Worm (Caenorhabditis elegans) whole organism, L4 larva: Measurements from ENCODE around the gene kin-20.
A peak's percentile ranks its signal among the peaks of the same experiment; 100 is the strongest.

Experiments used
- Y5F2A.4 ChIP-seq: fragments of 200-800 bp; sonication (Bioruptor generic); optimal IDR thresholded peaks from 2 replicates; lab custom pipeline; 2018; ENCODE audit warnings: mild to moderate bottlenecking, missing genetic modification characterization, missing compliant biosample characterization
- ama-1 ChIP-seq: fragments of 150-350 bp; optimal IDR thresholded peaks from 2 replicates; lab custom pipeline; 2014; ENCODE audit warnings: inconsistent platforms, mixed read lengths
- arid-1 ChIP-seq: fragments of 200-800 bp; sonication (Bioruptor generic); conservative IDR thresholded peaks from 2 replicates; pipeline ENCODE4 v1.3.6; 2022; ENCODE audit warnings: missing genetic modification reagents, missing genetic modification characterization, missing compliant biosample characterization
- ceh-20 ChIP-seq: fragments of 200-800 bp; sonication (Bioruptor generic); IDR thresholded peaks from 2 replicates; pipeline ENCODE4 v1.3.6; 2022; ENCODE audit warnings: missing genetic modification reagents, missing genetic modification characterization, missing compliant biosample characterization
- ceh-28 ChIP-seq: fragments of 150-350 bp; optimal IDR thresholded peaks from 2 replicates; lab custom pipeline; 2014; ENCODE audit warnings: missing biosample characterization, missing genetic modification reagents, missing genetic modification characterization
- ceh-44 ChIP-seq: fragments of 200-800 bp; sonication (Bioruptor generic); IDR thresholded peaks from 2 replicates; pipeline ENCODE4 v1.3.6; 2022; ENCODE audit warnings: missing genetic modification reagents, missing genetic modification characterization, missing compliant biosample characterization
- ces-1 ChIP-seq: fragments of 150-350 bp; sonication (generic microtip); optimal IDR thresholded peaks from 4 replicates; lab custom pipeline; 2014; ENCODE audit warnings: missing biosample characterization, missing genetic modification reagents, missing genetic modification characterization
- ctbp-1 ChIP-seq: fragments of 200-800 bp; sonication (Bioruptor generic); IDR thresholded peaks from 2 replicates; pipeline ENCODE4 v1.3.6; 2022; ENCODE audit warnings: missing genetic modification reagents, missing genetic modification characterization, missing compliant biosample characterization
- daf-12 ChIP-seq: fragments of 150-350 bp; optimal IDR thresholded peaks from 2 replicates; lab custom pipeline; 2014; ENCODE audit warnings: missing biosample characterization, missing genetic modification reagents, missing genetic modification characterization
- dmd-6 ChIP-seq: fragments of 200-800 bp; sonication (Bioruptor generic); IDR thresholded peaks from 2 replicates; pipeline ENCODE4 v1.3.6; 2022; ENCODE audit warnings: missing genetic modification reagents, missing genetic modification characterization, missing compliant biosample characterization
- dmd-8 ChIP-seq: fragments of 200-800 bp; sonication (Bioruptor generic); IDR thresholded peaks from 2 replicates; pipeline ENCODE4 v1.3.6; 2022; ENCODE audit warnings: missing genetic modification characterization, missing compliant biosample characterization
- dmd-9 ChIP-seq: fragments of 200-800 bp; sonication (Bioruptor generic); IDR thresholded peaks from 2 replicates; pipeline ENCODE4 v1.3.6; 2022; ENCODE audit warnings: missing genetic modification reagents, missing genetic modification characterization, missing compliant biosample characterization
- dpl-1 ChIP-seq: fragments of 150-350 bp; optimal IDR thresholded peaks from 2 replicates; lab custom pipeline; 2014; ENCODE audit warnings: missing biosample characterization, missing genetic modification reagents, missing genetic modification characterization
- dve-1 ChIP-seq: sonication (generic microtip); optimal IDR thresholded peaks from 2 replicates; lab custom pipeline; 2017; ENCODE audit warnings: antibody characterized with exemption, mild to moderate bottlenecking, missing genetic modification characterization, missing compliant biosample characterization; ENCODE audit not compliant: insufficient read depth
- egl-27 ChIP-seq: sonication (generic microtip); optimal IDR thresholded peaks from 3 replicates; lab custom pipeline; 2017; ENCODE audit warnings: missing biosample characterization, missing genetic modification reagents, missing genetic modification characterization
- fkh-10 ChIP-seq: fragments of 150-350 bp; optimal IDR thresholded peaks from 2 replicates; lab custom pipeline; 2014; ENCODE audit warnings: missing biosample characterization, missing genetic modification reagents, missing genetic modification characterization
- hif-1 ChIP-seq, 2 experiments: sonication (generic microtip); optimal IDR thresholded peaks; 2 replicates each; lab custom pipeline; 2016 to 2017; ENCODE audit warnings: missing compliant biosample characterization in 2 of 2, missing genetic modification characterization in 2 of 2, missing genetic modification reagents in 2 of 2, missing genotype in 2 of 2, mild to moderate bottlenecking in 1 of 2
- hlh-11 ChIP-seq: fragments of 200-800 bp; sonication (Bioruptor generic); optimal IDR thresholded peaks from 2 replicates; lab custom pipeline; 2018; ENCODE audit warnings: mild to moderate bottlenecking, missing genetic modification characterization, missing compliant biosample characterization
- hlh-30 ChIP-seq: sonication (generic microtip); optimal IDR thresholded peaks from 2 replicates; lab custom pipeline; 2017; ENCODE audit warnings: antibody characterized with exemption, mild to moderate bottlenecking, missing genetic modification characterization, missing compliant biosample characterization; ENCODE audit not compliant: insufficient read depth
- hmg-1.1 ChIP-seq: fragments of 200-800 bp; sonication (Bioruptor generic); IDR thresholded peaks from 2 replicates; pipeline ENCODE4 v1.3.6; 2022; ENCODE audit warnings: missing genetic modification reagents, missing genetic modification characterization, missing compliant biosample characterization
- lsy-2 ChIP-seq, 2 experiments: fragments of 150-350 bp in 1 of 2; sonication (generic microtip) in 1 of 2; optimal IDR thresholded peaks; 2 replicates each; lab custom pipeline; 2014 to 2017; ENCODE audit warnings: missing biosample characterization in 2 of 2, missing genetic modification characterization in 2 of 2
- madf-9 ChIP-seq: fragments of 200-800 bp; sonication (Bioruptor generic); conservative IDR thresholded peaks from 2 replicates; pipeline ENCODE4 v1.3.6; 2022; ENCODE audit warnings: missing genetic modification reagents, missing genetic modification characterization, missing compliant biosample characterization
- mdl-1 ChIP-seq, 2 experiments: fragments of 150-350 bp in 1 of 2; sonication (generic microtip) in 1 of 2; optimal IDR thresholded peaks; 2 replicates each; lab custom pipeline; 2014 to 2017; ENCODE audit warnings: missing biosample characterization in 2 of 2, missing genetic modification characterization in 2 of 2
- mep-1 ChIP-seq: fragments of 150-350 bp; sonication (generic microtip); optimal IDR thresholded peaks from 3 replicates; lab custom pipeline; 2014; ENCODE audit warnings: missing biosample characterization, missing genetic modification characterization
- mes-2 ChIP-seq: sonication (generic microtip); optimal IDR thresholded peaks from 2 replicates; lab custom pipeline; 2016; ENCODE audit warnings: missing genotype, mild to moderate bottlenecking, missing genetic modification characterization, missing compliant biosample characterization; ENCODE audit not compliant: poor library complexity, severe bottlenecking
- mxl-3 ChIP-seq: fragments of 200-800 bp; sonication (Bioruptor generic); optimal IDR thresholded peaks from 2 replicates; lab custom pipeline; 2018; ENCODE audit warnings: mild to moderate bottlenecking, missing genetic modification characterization, missing compliant biosample characterization
- nhr-102 ChIP-seq: sonication (generic microtip); optimal IDR thresholded peaks from 2 replicates; lab custom pipeline; 2016; ENCODE audit warnings: mild to moderate bottlenecking, missing genetic modification characterization, moderate library complexity, missing compliant biosample characterization
- nhr-11 ChIP-seq: fragments of 150-350 bp; optimal IDR thresholded peaks from 2 replicates; lab custom pipeline; 2014; ENCODE audit warnings: missing biosample characterization, missing genetic modification characterization
- nhr-237 ChIP-seq: sonication (generic microtip); optimal IDR thresholded peaks from 2 replicates; lab custom pipeline; 2017; ENCODE audit warnings: missing biosample characterization, missing genetic modification characterization
- nhr-25 ChIP-seq: sonication (generic microtip); optimal IDR thresholded peaks from 2 replicates; lab custom pipeline; 2017; ENCODE audit warnings: missing genetic modification characterization, mild to moderate bottlenecking, missing compliant biosample characterization, antibody characterized with exemption, moderate library complexity, borderline replicate concordance; ENCODE audit not compliant: insufficient read depth
- nhr-28 ChIP-seq: fragments of 150-350 bp; optimal IDR thresholded peaks from 2 replicates; lab custom pipeline; 2014; ENCODE audit warnings: missing biosample characterization, missing genetic modification characterization
- nhr-48 ChIP-seq: sonication (generic microtip); optimal IDR thresholded peaks from 2 replicates; lab custom pipeline; 2016; ENCODE audit warnings: mild to moderate bottlenecking, missing genetic modification characterization, missing compliant biosample characterization
- nhr-6 ChIP-seq: fragments of 150-350 bp; optimal IDR thresholded peaks from 2 replicates; lab custom pipeline; 2014; ENCODE audit warnings: missing biosample characterization, missing genetic modification characterization
- nhr-76 ChIP-seq: fragments of 150-350 bp; optimal IDR thresholded peaks from 2 replicates; lab custom pipeline; 2014; ENCODE audit warnings: missing biosample characterization, missing genetic modification characterization
- nhr-77 ChIP-seq: fragments of 150-350 bp; optimal IDR thresholded peaks from 2 replicates; lab custom pipeline; 2014; ENCODE audit warnings: missing biosample characterization, missing genetic modification characterization
- pha-4 ChIP-seq, 2 experiments: fragments of 150-350 bp in 1 of 2; fragments of 200-800 bp in 1 of 2; sonication (Bioruptor generic) in 1 of 2; IDR thresholded peaks in 1 of 2; optimal IDR thresholded peaks in 1 of 2; 2 replicates each; pipeline versions ENCODE4 v1.3.6 to Lab custom; 2014 to 2022; ENCODE audit warnings: missing genetic modification characterization in 2 of 2, missing genetic modification reagents in 2 of 2, missing biosample characterization in 1 of 2, missing compliant biosample characterization in 1 of 2
- rbr-2 ChIP-seq: sonication (generic microtip); optimal IDR thresholded peaks from 2 replicates; lab custom pipeline; 2016; ENCODE audit warnings: missing genotype, missing genetic modification characterization, missing compliant biosample characterization
- set-16 ChIP-seq: fragments of 200-800 bp; sonication (Bioruptor generic); IDR thresholded peaks from 2 replicates; pipeline ENCODE4 v1.3.6; 2022; ENCODE audit warnings: missing genetic modification reagents, missing genetic modification characterization, missing compliant biosample characterization
- snpc-1.2 ChIP-seq: fragments of 200-800 bp; sonication (Bioruptor generic); IDR thresholded peaks from 2 replicates; pipeline ENCODE4 v1.3.6; 2022; ENCODE audit warnings: missing genetic modification reagents, missing genetic modification characterization, missing compliant biosample characterization
- spr-1 ChIP-seq: sonication (generic microtip); optimal IDR thresholded peaks from 2 replicates; lab custom pipeline; 2016; ENCODE audit warnings: mild to moderate bottlenecking, missing genetic modification characterization, missing compliant biosample characterization
- unc-62 ChIP-seq, 3 experiments: fragments of 150-350 bp in 1 of 3; sonication (generic microtip); optimal IDR thresholded peaks in 2 of 3; peaks in 1 of 3; 1 replicate in 1 of 3; 2 replicates in 2 of 3; lab custom pipeline; 2014 to 2017; ENCODE audit warnings: missing biosample characterization in 3 of 3, missing genetic modification characterization in 3 of 3, missing genetic modification reagents in 3 of 3, missing genotype in 1 of 3
- zip-2 ChIP-seq: fragments of 150-350 bp; optimal IDR thresholded peaks from 2 replicates; lab custom pipeline; 2014; ENCODE audit warnings: missing biosample characterization, missing genetic modification characterization
- ztf-7 ChIP-seq: fragments of 150-350 bp; optimal IDR thresholded peaks from 2 replicates; lab custom pipeline; 2014; ENCODE audit warnings: missing biosample characterization, missing genetic modification characterization

kin-20 gene

DNA sequence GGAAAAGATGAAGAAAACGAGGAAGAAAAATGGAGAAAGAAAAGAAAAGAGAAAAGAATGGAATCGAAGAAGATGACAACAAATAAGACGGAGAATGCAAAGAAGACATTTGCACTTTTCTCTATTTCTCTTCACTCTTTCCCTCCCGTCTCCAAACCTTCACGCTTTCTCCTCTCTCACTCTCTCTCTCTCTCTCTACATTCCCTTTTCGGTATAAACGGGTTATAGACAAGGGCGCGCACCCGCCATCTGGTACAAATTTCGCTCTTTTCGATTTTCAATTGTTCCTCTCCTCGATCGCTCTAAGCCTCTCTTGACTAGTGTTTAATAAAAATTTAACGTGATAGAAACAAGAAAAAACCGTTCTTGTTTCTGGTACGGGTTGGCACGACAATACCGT, 790 bp downstream of the kin-20 start:
- TF ChIP-seq ceh-28 (no peak), ceh-20 (GFP tag; lab: Robert Waterston, UW) (peak; percentile 50; the same call in 1 of the 2 replicates), nhr-25 (tag; lab: Kevin White, UChicago) (peak; percentile 84), dpl-1 (peak; percentile 23), dmd-6 (GFP tag; lab: Robert Waterston, UW) (peak; percentile 62), mes-2 (tag; lab: Kevin White, UChicago) (peak; percentile 60), ces-1 (GFP tag; lab: Kevin White, UChicago) (peak; percentile 81), nhr-28 (tag; lab: Kevin White, UChicago) (peak; percentile 81), madf-9 (GFP tag; lab: Robert Waterston, UW) (0 out of 2 replicates have a peak, but pooled peaks have one; percentile 20), egl-27 (no peak), pha-4 (GFP tag; IDR thresholded peaks at IDR 0.05; lab: Robert Waterston, UW) (no peak; the same call in 1 of the 2 replicates), pha-4 (tag; optimal IDR thresholded peaks at IDR 0.05; lab: Kevin White, UChicago) (peak; percentile 69), dmd-8 (GFP tag; lab: Robert Waterston, UW) (no peak), dve-1 (tag; lab: Kevin White, UChicago) (peak; percentile 35), spr-1 (tag; lab: Kevin White, UChicago) (peak; percentile 14), mep-1 (tag; lab: Kevin White, UChicago) (peak; percentile 85), mxl-3 (GFP tag; lab: Kevin White, UChicago) (peak; percentile 58), nhr-102 (tag; lab: Kevin White, UChicago) (peak; percentile 18), nhr-48 (tag; lab: Kevin White, UChicago) (peak; percentile 85), snpc-1.2 (GFP tag; lab: Robert Waterston, UW) (no peak), Y5F2A.4 (GFP tag; lab: Kevin White, UChicago) (no peak), nhr-237 (tag; lab: Kevin White, UChicago) (no peak), daf-12 (no peak), nhr-6 (tag; lab: Kevin White, UChicago) (peak; percentile 56), ceh-44 (GFP tag; lab: Robert Waterston, UW) (no peak), fkh-10 (GFP tag; lab: Kevin White, UChicago) (peak; percentile 91), zip-2 (tag; lab: Kevin White, UChicago) (no peak), arid-1 (GFP tag; lab: Robert Waterston, UW) (0 out of 2 replicates have a peak, but pooled peaks have one; percentile 46), hlh-11 (tag; lab: Kevin White, UChicago) (peak; percentile 84), nhr-11 (tag; lab: Kevin White, UChicago) (peak; percentile 65), lsy-2 (tag; optimal IDR thresholded peaks at IDR 0.05; lab: Kevin White, UChicago) (peak in 1 of 2 experiments; percentile 79), ztf-7 (tag; lab: Kevin White, UChicago) (peak; percentile 29), ctbp-1 (GFP tag; lab: Robert Waterston, UW) (peak; percentile 68), mdl-1 (tag; optimal IDR thresholded peaks at IDR 0.05; lab: Kevin White, UChicago) (peak; percentile 60 to 91), unc-62 (GFP tag; optimal IDR thresholded peaks at IDR 0.05 in 1 of 2; lab: Kevin White, UChicago) (peak in 1 of 2 experiments; percentile 89), unc-62 (tag; optimal IDR thresholded peaks at IDR 0.05; lab: Kevin White, UChicago) (no peak), hif-1 (tag; optimal IDR thresholded peaks at IDR 0.05; lab: Kevin White, UChicago) (peak in 1 of 2 experiments; percentile 26), ama-1 (lab: Kevin White, UChicago) (peak; percentile 12), set-16 (GFP tag; lab: Robert Waterston, UW) (0 out of 2 replicates have a peak, but pooled peaks have one; percentile 11), hlh-30 (tag; lab: Kevin White, UChicago) (peak; percentile 58), dmd-9 (GFP tag; lab: Robert Waterston, UW) (no peak), rbr-2 (tag; lab: Kevin White, UChicago) (peak; percentile 73), nhr-76 (tag; lab: Kevin White, UChicago) (peak; percentile 7), hmg-1.1 (peak; percentile 76), nhr-77 (peak; percentile 47)
